Worm (Caenorhabditis elegans) whole organism, L4 larva: ENCODE data around the gene col-89.
"Not testable (repeated sequence)": the region's sequence is repeated elsewhere in the genome, so short reads cannot be mapped to it uniquely, and the experiment has no call there.

Experiments
- F26F4.8 ChIP-seq: fragments of 200-800 bp; sonication (Bioruptor generic); conservative IDR thresholded peaks from 2 replicates; pipeline ENCODE4 v1.3.6; 2022; ENCODE audit warnings: missing genetic modification characterization, missing compliant biosample characterization
- F49E8.2 ChIP-seq: sonication (generic microtip); optimal IDR thresholded peaks from 2 replicates; lab custom pipeline; 2016; ENCODE audit warnings: missing compliant biosample characterization, mild to moderate bottlenecking, missing genetic modification characterization, borderline replicate concordance
- T26A8.4 ChIP-seq: fragments of 200-800 bp; sonication (Bioruptor generic); IDR thresholded peaks from 2 replicates; pipeline ENCODE4 v1.3.6; 2022; ENCODE audit warnings: missing genetic modification characterization, missing compliant biosample characterization
- Y5F2A.4 ChIP-seq: fragments of 200-800 bp; sonication (Bioruptor generic); optimal IDR thresholded peaks from 2 replicates; lab custom pipeline; 2018; ENCODE audit warnings: mild to moderate bottlenecking, missing genetic modification characterization, missing compliant biosample characterization
- aly-2 ChIP-seq: sonication (generic microtip); optimal IDR thresholded peaks from 2 replicates; lab custom pipeline; 2018; ENCODE audit warnings: missing biosample characterization, missing genetic modification characterization
- ceh-32 ChIP-seq: sonication (generic microtip); optimal IDR thresholded peaks from 2 replicates; lab custom pipeline; 2016; ENCODE audit warnings: mild to moderate bottlenecking, missing genetic modification characterization, missing compliant biosample characterization; ENCODE audit not compliant: poor library complexity
- ctbp-1 ChIP-seq: fragments of 200-800 bp; sonication (Bioruptor generic); IDR thresholded peaks from 2 replicates; pipeline ENCODE4 v1.3.6; 2022; ENCODE audit warnings: missing genetic modification reagents, missing genetic modification characterization, missing compliant biosample characterization
- dmd-6 ChIP-seq: fragments of 200-800 bp; sonication (Bioruptor generic); IDR thresholded peaks from 2 replicates; pipeline ENCODE4 v1.3.6; 2022; ENCODE audit warnings: missing genetic modification reagents, missing genetic modification characterization, missing compliant biosample characterization
- dmd-9 ChIP-seq: fragments of 200-800 bp; sonication (Bioruptor generic); IDR thresholded peaks from 2 replicates; pipeline ENCODE4 v1.3.6; 2022; ENCODE audit warnings: missing genetic modification reagents, missing genetic modification characterization, missing compliant biosample characterization
- dpl-1 ChIP-seq: fragments of 150-350 bp; optimal IDR thresholded peaks from 2 replicates; lab custom pipeline; 2014; ENCODE audit warnings: missing biosample characterization, missing genetic modification reagents, missing genetic modification characterization
- egl-27 ChIP-seq: sonication (generic microtip); optimal IDR thresholded peaks from 3 replicates; lab custom pipeline; 2017; ENCODE audit warnings: missing biosample characterization, missing genetic modification reagents, missing genetic modification characterization
- fkh-10 ChIP-seq: fragments of 150-350 bp; optimal IDR thresholded peaks from 2 replicates; lab custom pipeline; 2014; ENCODE audit warnings: missing biosample characterization, missing genetic modification reagents, missing genetic modification characterization
- fos-1 ChIP-seq: fragments of 150-350 bp; optimal IDR thresholded peaks from 2 replicates; lab custom pipeline; 2014; ENCODE audit warnings: missing biosample characterization, missing genetic modification characterization
- gei-8 ChIP-seq: fragments of 200-800 bp; sonication (Bioruptor generic); optimal IDR thresholded peaks from 2 replicates; lab custom pipeline; 2018; ENCODE audit warnings: mild to moderate bottlenecking, missing genetic modification characterization, missing compliant biosample characterization
- hlh-11 ChIP-seq: fragments of 200-800 bp; sonication (Bioruptor generic); optimal IDR thresholded peaks from 2 replicates; lab custom pipeline; 2018; ENCODE audit warnings: mild to moderate bottlenecking, missing genetic modification characterization, missing compliant biosample characterization
- hlh-30 ChIP-seq: sonication (generic microtip); optimal IDR thresholded peaks from 2 replicates; lab custom pipeline; 2017; ENCODE audit warnings: antibody characterized with exemption, mild to moderate bottlenecking, missing genetic modification characterization, missing compliant biosample characterization; ENCODE audit not compliant: insufficient read depth
- hmg-1.1 ChIP-seq: fragments of 200-800 bp; sonication (Bioruptor generic); IDR thresholded peaks from 2 replicates; pipeline ENCODE4 v1.3.6; 2022; ENCODE audit warnings: missing genetic modification reagents, missing genetic modification characterization, missing compliant biosample characterization
- lin-38 ChIP-seq: fragments of 200-800 bp; sonication (Bioruptor generic); IDR thresholded peaks from 2 replicates; pipeline ENCODE4 v1.3.6; 2022; ENCODE audit warnings: missing genetic modification reagents, missing genetic modification characterization, missing compliant biosample characterization
- madf-9 ChIP-seq: fragments of 200-800 bp; sonication (Bioruptor generic); conservative IDR thresholded peaks from 2 replicates; pipeline ENCODE4 v1.3.6; 2022; ENCODE audit warnings: missing genetic modification reagents, missing genetic modification characterization, missing compliant biosample characterization
- mxl-2 ChIP-seq: fragments of 200-800 bp; sonication (Bioruptor generic); conservative IDR thresholded peaks from 2 replicates; pipeline ENCODE4 v1.3.6; 2022; ENCODE audit warnings: missing genetic modification reagents, missing genetic modification characterization, missing compliant biosample characterization
- mxl-3 ChIP-seq: fragments of 200-800 bp; sonication (Bioruptor generic); optimal IDR thresholded peaks from 2 replicates; lab custom pipeline; 2018; ENCODE audit warnings: mild to moderate bottlenecking, missing genetic modification characterization, missing compliant biosample characterization
- nhr-10 ChIP-seq: fragments of 150-350 bp; optimal IDR thresholded peaks from 2 replicates; lab custom pipeline; 2014; ENCODE audit warnings: missing biosample characterization, missing genetic modification characterization
- nhr-11 ChIP-seq: fragments of 150-350 bp; optimal IDR thresholded peaks from 2 replicates; lab custom pipeline; 2014; ENCODE audit warnings: missing biosample characterization, missing genetic modification characterization
- nhr-111 ChIP-seq: fragments of 200-800 bp; sonication (Bioruptor generic); optimal IDR thresholded peaks from 2 replicates; lab custom pipeline; 2018; ENCODE audit warnings: mild to moderate bottlenecking, missing genetic modification characterization, missing compliant biosample characterization
- nhr-25 ChIP-seq: sonication (generic microtip); optimal IDR thresholded peaks from 2 replicates; lab custom pipeline; 2017; ENCODE audit warnings: missing genetic modification characterization, mild to moderate bottlenecking, missing compliant biosample characterization, antibody characterized with exemption, moderate library complexity, borderline replicate concordance; ENCODE audit not compliant: insufficient read depth
- nhr-28 ChIP-seq: fragments of 150-350 bp; optimal IDR thresholded peaks from 2 replicates; lab custom pipeline; 2014; ENCODE audit warnings: missing biosample characterization, missing genetic modification characterization
- nhr-48 ChIP-seq: sonication (generic microtip); optimal IDR thresholded peaks from 2 replicates; lab custom pipeline; 2016; ENCODE audit warnings: mild to moderate bottlenecking, missing genetic modification characterization, missing compliant biosample characterization
- pqm-1 ChIP-seq: sonication (generic microtip); optimal IDR thresholded peaks from 2 replicates; lab custom pipeline; 2017; ENCODE audit warnings: missing biosample characterization, missing genetic modification characterization
- rbr-2 ChIP-seq: sonication (generic microtip); optimal IDR thresholded peaks from 2 replicates; lab custom pipeline; 2016; ENCODE audit warnings: missing genotype, missing genetic modification characterization, missing compliant biosample characterization
- set-16 ChIP-seq: fragments of 200-800 bp; sonication (Bioruptor generic); IDR thresholded peaks from 2 replicates; pipeline ENCODE4 v1.3.6; 2022; ENCODE audit warnings: missing genetic modification reagents, missing genetic modification characterization, missing compliant biosample characterization
- spr-1 ChIP-seq: sonication (generic microtip); optimal IDR thresholded peaks from 2 replicates; lab custom pipeline; 2016; ENCODE audit warnings: mild to moderate bottlenecking, missing genetic modification characterization, missing compliant biosample characterization
- spr-3 ChIP-seq: fragments of 200-800 bp; sonication (Bioruptor generic); optimal IDR thresholded peaks from 2 replicates; lab custom pipeline; 2018; ENCODE audit warnings: mild to moderate bottlenecking, missing genetic modification characterization, missing compliant biosample characterization
- tag-97 ChIP-seq: fragments of 200-800 bp; sonication (Bioruptor generic); IDR thresholded peaks from 2 replicates; pipeline ENCODE4 v1.3.6; 2022; ENCODE audit warnings: missing genetic modification characterization, missing compliant biosample characterization
- unc-62 ChIP-seq, 3 experiments: fragments of 150-350 bp in 1 of 3; sonication (generic microtip); optimal IDR thresholded peaks in 2 of 3; peaks in 1 of 3; 1 replicate in 1 of 3; 2 replicates in 2 of 3; lab custom pipeline; 2014 to 2017; ENCODE audit warnings: missing biosample characterization in 3 of 3, missing genetic modification characterization in 3 of 3, missing genetic modification reagents in 3 of 3, missing genotype in 1 of 3
- ztf-11 ChIP-seq: fragments of 150-350 bp; optimal IDR thresholded peaks from 2 replicates; lab custom pipeline; 2014; ENCODE audit warnings: missing biosample characterization, missing genetic modification characterization

Gene col-89

ce11 chrIII:4740820-4741219 lies 7.1 kb upstream of the col-89 start:
- TF ChIP-seq hlh-11 (tag; lab: Kevin White, UChicago) = peak; percentile 68
- TF ChIP-seq tag-97 (GFP tag; lab: Robert Waterston, UW) = no peak
- TF ChIP-seq hlh-30 (tag; lab: Kevin White, UChicago) = peak; percentile 2
- TF ChIP-seq mxl-3 = peak; percentile 26
- no peak for TF ChIP-seq nhr-25 (tag; lab: Kevin White, UChicago)
- no peak for TF ChIP-seq dpl-1 (GFP tag; lab: Kevin White, UChicago)
- no peak for TF ChIP-seq Y5F2A.4 (GFP tag; lab: Kevin White, UChicago)
- no peak for TF ChIP-seq F49E8.2 (tag; lab: Kevin White, UChicago)
- TF ChIP-seq fkh-10 (GFP tag; lab: Kevin White, UChicago) = no peak
- TF ChIP-seq unc-62 (GFP tag; optimal IDR thresholded peaks at IDR 0.05 in 1 of 2; lab: Kevin White, UChicago) = peak in 1 of 2 experiments; percentile 7
- TF ChIP-seq unc-62 (tag; optimal IDR thresholded peaks at IDR 0.05; lab: Kevin White, UChicago) = no peak
- peak; percentile 25 for TF ChIP-seq pqm-1
- no peak for TF ChIP-seq nhr-48
- TF ChIP-seq nhr-11 (tag; lab: Kevin White, UChicago) = peak; percentile 29
- no peak for TF ChIP-seq ctbp-1 (GFP tag; lab: Robert Waterston, UW)
- no peak for TF ChIP-seq madf-9 (GFP tag; lab: Robert Waterston, UW)
- TF ChIP-seq T26A8.4 (GFP tag; lab: Robert Waterston, UW) = no peak
- peak; percentile 33 for TF ChIP-seq nhr-28 (tag; lab: Kevin White, UChicago)
- TF ChIP-seq mxl-2 (GFP tag; lab: Robert Waterston, UW) = no peak

- not testable (repeated sequence) for TF ChIP-seq rbr-2, nhr-10, ceh-32 (tag; lab: Kevin White, UChicago)
- TF ChIP-seq, all 104 proteins: peak for 0; not testable (repeated sequence) for 104
Measured at ce11 chrIII:4742620-4743019, 5.3 kb upstream of the col-89 start, which contains the start of gene twk-6. TSS of gene twk-6 (plus strand) at chrIII:4742920.

- TF ChIP-seq F26F4.8 (GFP tag; lab: Robert Waterston, UW) (no peak), lin-38 (GFP tag; lab: Robert Waterston, UW) (no peak), nhr-25 (tag; lab: Kevin White, UChicago) (no peak), aly-2 (tag; lab: Kevin White, UChicago) (no peak), nhr-10 (tag; lab: Kevin White, UChicago) (no peak), nhr-111 (no peak), mxl-3 (no peak), spr-1 (tag; lab: Kevin White, UChicago) (no peak), gei-8 (GFP tag; lab: Kevin White, UChicago) (no peak), egl-27 (tag; lab: Kevin White, UChicago) (no peak), hmg-1.1 (GFP tag; lab: Robert Waterston, UW) (no peak), fos-1 (tag; lab: Kevin White, UChicago) (no peak), spr-3 (GFP tag; lab: Kevin White, UChicago) (no peak), ztf-11 (no peak), dmd-9 (GFP tag; lab: Robert Waterston, UW) (no peak)
- TF ChIP-seq, all 104 proteins: peak for 0
Measured at ce11 chrIII:4745934-4746333, 2.0 kb upstream of the col-89 start, which contains the start of gene F17C8.6. TSS of gene F17C8.6 (minus strand) at chrIII:4746034.

- TF ChIP-seq unc-62 (GFP tag; optimal IDR thresholded peaks at IDR 0.05 in 1 of 2; lab: Kevin White, UChicago) = peak in 1 of 2 experiments; percentile 73
- no peak for TF ChIP-seq unc-62 (tag; optimal IDR thresholded peaks at IDR 0.05; lab: Kevin White, UChicago)
- TF ChIP-seq dmd-6 (GFP tag; lab: Robert Waterston, UW) = no peak
- peak; percentile 96 for TF ChIP-seq set-16 (GFP tag; lab: Robert Waterston, UW)
Measured at ce11 chrIII:4748666-4749065, 739 bp downstream of the col-89 start.
